In the genomic region with DNA sequence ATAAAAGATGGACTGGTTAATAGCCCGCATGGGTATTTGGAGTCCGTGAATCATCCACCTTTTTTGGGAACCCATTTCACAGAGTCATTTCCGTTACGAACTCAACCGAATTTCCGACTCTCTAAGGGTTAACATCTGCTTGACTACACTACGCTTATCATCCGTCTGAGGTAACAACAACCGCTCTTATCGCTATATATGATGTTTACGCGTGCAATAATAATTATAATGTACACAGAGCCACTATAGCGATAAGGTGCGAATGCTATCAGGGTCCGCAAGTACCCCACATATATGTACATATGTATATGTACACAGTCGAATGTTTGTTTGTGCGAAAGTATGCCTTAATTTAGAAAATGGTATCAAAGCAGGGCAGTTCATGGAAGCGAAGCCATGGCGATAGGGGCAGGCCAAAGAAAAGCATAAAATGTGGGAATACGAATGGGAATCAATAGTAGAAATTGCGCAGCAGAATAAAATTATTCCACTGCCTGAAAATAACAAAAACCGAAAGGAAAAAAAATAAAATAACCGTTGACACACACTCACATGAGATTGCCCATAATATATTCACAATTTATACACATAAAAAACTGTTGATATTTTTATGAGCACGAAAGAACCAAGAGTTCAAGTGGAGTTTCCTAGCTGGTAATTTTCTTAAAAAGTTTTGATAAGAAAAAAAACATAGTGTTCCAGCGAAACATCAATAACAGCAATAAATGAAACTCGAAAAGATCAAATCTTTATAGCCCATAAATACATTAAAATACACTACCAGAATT, we compare ENCODE assay signal across 1 fruit fly cellular context.
TF ChIP-seq lines count a peak whose summit lies in the region.

No protein-coding gene starts in this region.

TF ChIP-seq in whole organism, embryonic, 481 proteins besides CTCF, POLR2A, EP300 and RAD21 (continued from another document and continues in another):
- no peak for TF ChIP-seq ab (GFP tag; optimal IDR thresholded peaks at IDR 0.05; lab: Kevin White, UChicago)
- peak; percentile 97 for TF ChIP-seq wek (GFP tag; optimal IDR thresholded peaks at IDR 0.05; lab: Kevin White, UChicago)
- TF ChIP-seq Gug (GFP tag; IDR thresholded peaks at IDR 0.05; lab: Robert Waterston, UW), result peak; percentile 18; the same call in 1 of the 4 replicates
- 0 out of 3 replicates have a peak, but pooled peaks have one; percentile 16 for TF ChIP-seq H15 (GFP tag; IDR thresholded peaks at IDR 0.05; lab: Robert Waterston, UW)
- peak; percentile 79 for TF ChIP-seq CG10959 (GFP tag; IDR thresholded peaks at IDR 0.05; lab: Robert Waterston, UW)
- peak; percentile 54; the same call in 1 of the 2 replicates for TF ChIP-seq CG10321 (GFP tag; IDR thresholded peaks at IDR 0.05; lab: Robert Waterston, UW)
- peak; percentile 66 for TF ChIP-seq zfh1 (GFP tag; IDR thresholded peaks at IDR 0.05; lab: Robert Waterston, UW)
- TF ChIP-seq nom (GFP tag; optimal IDR thresholded peaks at IDR 0.05; lab: Kevin White, UChicago), result peak; percentile 84
- TF ChIP-seq bcd (GFP tag; optimal IDR thresholded peaks at IDR 0.05; lab: Kevin White, UChicago), result peak; percentile 64
- TF ChIP-seq HLH4C (GFP tag; IDR thresholded peaks at IDR 0.05; lab: Robert Waterston, UW; ENCODE audit: partially characterized antibody), result 0 out of 3 replicates have a peak, but pooled peaks have one; percentile 7
- peak; percentile 51 for TF ChIP-seq TFAM (GFP tag; optimal IDR thresholded peaks at IDR 0.05; lab: Kevin White, UChicago)
- TF ChIP-seq sd (tag; optimal IDR thresholded peaks at IDR 0.05; lab: Kevin White, UChicago), result peak; percentile 78
- TF ChIP-seq CG18619 (GFP tag; optimal IDR thresholded peaks at IDR 0.05; lab: Kevin White, UChicago), result peak; percentile 90
- peak; percentile 52 for TF ChIP-seq CG7372 (GFP tag; IDR thresholded peaks at IDR 0.05; lab: Robert Waterston, UW)
- no peak for TF ChIP-seq Lpt (GFP tag; optimal IDR thresholded peaks at IDR 0.05; lab: Kevin White, UChicago)
- peak; percentile 77 for TF ChIP-seq run (tag; optimal IDR thresholded peaks at IDR 0.05; lab: Kevin White, UChicago)
- TF ChIP-seq schlank (tag; optimal IDR thresholded peaks at IDR 0.05; lab: Kevin White, UChicago), result peak; percentile 93
- peak; percentile 34 for TF ChIP-seq fd96Cb (tag; optimal IDR thresholded peaks at IDR 0.05; lab: Kevin White, UChicago)
- TF ChIP-seq CG2129 (GFP tag; IDR thresholded peaks at IDR 0.05; lab: Robert Waterston, UW; ENCODE audit: partially characterized antibody), result no peak
- peak; percentile 80 for TF ChIP-seq abd-A (tag; optimal IDR thresholded peaks at IDR 0.05; lab: Kevin White, UChicago)
- TF ChIP-seq nau (GFP tag; optimal IDR thresholded peaks at IDR 0.05; lab: Kevin White, UChicago), result peak; percentile 88
- peak; percentile 71 for TF ChIP-seq CG3065 (GFP tag; optimal IDR thresholded peaks at IDR 0.05; lab: Kevin White, UChicago)
- peak; percentile 85 for TF ChIP-seq Atf6 (GFP tag; IDR thresholded peaks at IDR 0.05; lab: Robert Waterston, UW)
- peak; percentile 61 for TF ChIP-seq eyg (GFP tag; optimal IDR thresholded peaks at IDR 0.05; lab: Kevin White, UChicago)
- TF ChIP-seq hth (optimal IDR thresholded peaks at IDR 0.05; lab: Kevin White, UChicago), result no peak
- peak; percentile 79 for TF ChIP-seq sr (GFP tag; IDR thresholded peaks at IDR 0.05; lab: Robert Waterston, UW)
- TF ChIP-seq CG4707 (GFP tag; optimal IDR thresholded peaks at IDR 0.05; lab: Kevin White, UChicago), result peak; percentile 95
- TF ChIP-seq dimm (GFP tag; IDR thresholded peaks at IDR 0.05; lab: Robert Waterston, UW), result no peak
- TF ChIP-seq Aef1 (GFP tag; IDR thresholded peaks at IDR 0.05; lab: Robert Waterston, UW), result no peak
- TF ChIP-seq CG17829 (tag; optimal IDR thresholded peaks at IDR 0.05; lab: Kevin White, UChicago), result peak; percentile 13
- TF ChIP-seq CG11247 (GFP tag; IDR thresholded peaks at IDR 0.05; lab: Robert Waterston, UW), result peak; percentile 35; the same call in 1 of the 2 replicates
- peak; percentile 88 for TF ChIP-seq gro (GFP tag; optimal IDR thresholded peaks at IDR 0.05; lab: Kevin White, UChicago)
- peak; percentile 68 for TF ChIP-seq CG7786 (GFP tag; optimal IDR thresholded peaks at IDR 0.05; lab: Kevin White, UChicago)
- peak in 1 of 2 experiments; percentile 24 for TF ChIP-seq tll (GFP tag; optimal IDR thresholded peaks at IDR 0.05; lab: Kevin White, UChicago)
- TF ChIP-seq Elba2 (GFP tag; optimal IDR thresholded peaks at IDR 0.05; lab: Kevin White, UChicago), result no peak
- TF ChIP-seq chinmo (GFP tag; IDR thresholded peaks at IDR 0.05; lab: Robert Waterston, UW; ENCODE audit: partially characterized antibody), result peak; percentile 95
- TF ChIP-seq CG4617 (GFP tag; optimal IDR thresholded peaks at IDR 0.05; lab: Kevin White, UChicago; ENCODE audit: borderline replicate concordance), result peak; percentile 29
- TF ChIP-seq CG12391 (tag; optimal IDR thresholded peaks at IDR 0.05; lab: Kevin White, UChicago), result peak; percentile 53
- TF ChIP-seq BEAF-32 (GFP tag; optimal IDR thresholded peaks at IDR 0.05; lab: Kevin White, UChicago), result no peak
- TF ChIP-seq bsh (GFP tag; optimal IDR thresholded peaks at IDR 0.05; lab: Kevin White, UChicago), result peak in 1 of 2 experiments; percentile 88
- peak; percentile 25 for TF ChIP-seq emc (GFP tag; optimal IDR thresholded peaks at IDR 0.05; lab: Kevin White, UChicago)
- TF ChIP-seq salm (tag; optimal IDR thresholded peaks at IDR 0.05; lab: Kevin White, UChicago), result peak; percentile 95
- TF ChIP-seq CG43689 (GFP tag; IDR thresholded peaks at IDR 0.05; lab: Robert Waterston, UW), result no peak
- peak; percentile 23 for TF ChIP-seq bab2 (GFP tag; optimal IDR thresholded peaks at IDR 0.05; lab: Kevin White, UChicago)
- TF ChIP-seq CG2712 (tag; optimal IDR thresholded peaks at IDR 0.05; lab: Kevin White, UChicago), result peak; percentile 32
- peak; percentile 2 for TF ChIP-seq CG9797 (GFP tag; optimal IDR thresholded peaks at IDR 0.05; lab: Kevin White, UChicago)
- TF ChIP-seq Hr51 (GFP tag; optimal IDR thresholded peaks at IDR 0.05; lab: Kevin White, UChicago), result peak; percentile 57 to 78
- peak; percentile 73 for TF ChIP-seq CG1647 (GFP tag; optimal IDR thresholded peaks at IDR 0.05; lab: Kevin White, UChicago)
- peak; percentile 94 for TF ChIP-seq Med (GFP tag; lab: Kevin White, UChicago)
- TF ChIP-seq Nf-YC (tag; optimal IDR thresholded peaks at IDR 0.05; lab: Kevin White, UChicago), result peak; percentile 67
- 0 out of 2 replicates have a peak, but pooled peaks have one; percentile 11 for TF ChIP-seq wor (GFP tag; IDR thresholded peaks at IDR 0.05; lab: Robert Waterston, UW)
- TF ChIP-seq Hr3 (GFP tag; optimal IDR thresholded peaks at IDR 0.05; lab: Kevin White, UChicago), result no peak
- TF ChIP-seq Ptx1 (GFP tag; IDR thresholded peaks at IDR 0.05; lab: Robert Waterston, UW), result peak; percentile 77
- TF ChIP-seq CG11696 (GFP tag; IDR thresholded peaks at IDR 0.05; lab: Robert Waterston, UW), result peak; percentile 73
- TF ChIP-seq Atf3 (GFP tag; optimal IDR thresholded peaks at IDR 0.05; lab: Kevin White, UChicago), result peak; percentile 60
- no peak for TF ChIP-seq CG30403 (GFP tag; optimal IDR thresholded peaks at IDR 0.05; lab: Kevin White, UChicago)
- peak; percentile 55; the same call in 1 of the 3 replicates for TF ChIP-seq ken (GFP tag; IDR thresholded peaks at IDR 0.05; lab: Robert Waterston, UW)
- TF ChIP-seq crc (GFP tag; optimal IDR thresholded peaks at IDR 0.05; lab: Kevin White, UChicago), result no peak
- peak; percentile 43 for TF ChIP-seq kay (GFP tag; optimal IDR thresholded peaks at IDR 0.05; lab: Kevin White, UChicago)
- TF ChIP-seq CG13775 (GFP tag; optimal IDR thresholded peaks at IDR 0.05; lab: Kevin White, UChicago), result peak; percentile 18
- peak; percentile 62 for TF ChIP-seq p53 (GFP tag; optimal IDR thresholded peaks at IDR 0.05; lab: Kevin White, UChicago)
- peak; percentile 4; the same call in 1 of the 3 replicates for TF ChIP-seq C15 (GFP tag; IDR thresholded peaks at IDR 0.05; lab: Robert Waterston, UW)
- TF ChIP-seq repo (GFP tag; optimal IDR thresholded peaks at IDR 0.05; lab: Kevin White, UChicago), result peak; percentile 65
- TF ChIP-seq CG32532 (GFP tag; IDR thresholded peaks at IDR 0.05; lab: Robert Waterston, UW), result peak; percentile 84
- peak; percentile 73 for TF ChIP-seq pho (GFP tag; optimal IDR thresholded peaks at IDR 0.05; lab: Kevin White, UChicago)
- TF ChIP-seq CG18262 (tag; optimal IDR thresholded peaks at IDR 0.05; lab: Kevin White, UChicago), result peak; percentile 54
- peak; percentile 87 for TF ChIP-seq CG1792 (GFP tag; optimal IDR thresholded peaks at IDR 0.05; lab: Kevin White, UChicago)
- peak; percentile 36; the same call in 2 of the 3 replicates for TF ChIP-seq dysf (GFP tag; IDR thresholded peaks at IDR 0.05; lab: Robert Waterston, UW)
- peak; percentile 22 for TF ChIP-seq Ets97D (GFP tag; optimal IDR thresholded peaks at IDR 0.05; lab: Kevin White, UChicago)
- peak; percentile 47 for TF ChIP-seq B-H1 (GFP tag; IDR thresholded peaks at IDR 0.05; lab: Robert Waterston, UW)
- TF ChIP-seq disco-r (GFP tag; optimal IDR thresholded peaks at IDR 0.05; lab: Kevin White, UChicago), result peak; percentile 80
- peak; percentile 52 for TF ChIP-seq sens-2 (GFP tag; IDR thresholded peaks at IDR 0.05; lab: Robert Waterston, UW)
- TF ChIP-seq CG32767 (GFP tag; IDR thresholded peaks at IDR 0.05; lab: Robert Waterston, UW), result peak; percentile 38; the same call in 1 of the 2 replicates
- peak; percentile 97 for TF ChIP-seq CG13624 (GFP tag; optimal IDR thresholded peaks at IDR 0.05; lab: Kevin White, UChicago)
- no peak for TF ChIP-seq CG8765 (GFP tag; IDR thresholded peaks at IDR 0.05; lab: Robert Waterston, UW)
- peak in 1 of 3 experiments; percentile 62 for TF ChIP-seq lola (GFP tag; optimal IDR thresholded peaks at IDR 0.05; lab: Kevin White, UChicago)
- TF ChIP-seq CG17802 (tag; optimal IDR thresholded peaks at IDR 0.05; lab: Kevin White, UChicago), result peak; percentile 25
- peak; percentile 92 for TF ChIP-seq CG8359 (GFP tag; optimal IDR thresholded peaks at IDR 0.05; lab: Kevin White, UChicago; ENCODE audit: borderline replicate concordance)
- TF ChIP-seq btn (GFP tag; optimal IDR thresholded peaks at IDR 0.05; lab: Kevin White, UChicago), result peak; percentile 80
- TF ChIP-seq pnt (GFP tag; optimal IDR thresholded peaks at IDR 0.05; lab: Kevin White, UChicago), result peak; percentile 63
- peak; percentile 26; the same call in 1 of the 3 replicates for TF ChIP-seq CG11695 (GFP tag; IDR thresholded peaks at IDR 0.05; lab: Robert Waterston, UW)
- peak; percentile 53 for TF ChIP-seq nmo (GFP tag; optimal IDR thresholded peaks at IDR 0.05; lab: Kevin White, UChicago)
- peak; percentile 78 for TF ChIP-seq pros (GFP tag; optimal IDR thresholded peaks at IDR 0.05; lab: Kevin White, UChicago)
- peak; percentile 95 for TF ChIP-seq Fer1 (GFP tag; optimal IDR thresholded peaks at IDR 0.05; lab: Kevin White, UChicago)
- TF ChIP-seq E2f1 (GFP tag; IDR thresholded peaks at IDR 0.05; lab: Robert Waterston, UW), result peak; percentile 49; the same call in 1 of the 2 replicates
- peak; percentile 93 for TF ChIP-seq CG2875 (GFP tag; optimal IDR thresholded peaks at IDR 0.05; lab: Kevin White, UChicago)
- no peak for TF ChIP-seq CG16813 (GFP tag; IDR thresholded peaks at IDR 0.05; lab: Robert Waterston, UW; ENCODE audit: partially characterized antibody)
- peak; percentile 88 for TF ChIP-seq CG12236 (GFP tag; optimal IDR thresholded peaks at IDR 0.05; lab: Kevin White, UChicago)
- peak; percentile 44 for TF ChIP-seq CG4424 (GFP tag; optimal IDR thresholded peaks at IDR 0.05; lab: Kevin White, UChicago)
- no peak for TF ChIP-seq usp (GFP tag; optimal IDR thresholded peaks at IDR 0.05; lab: Kevin White, UChicago)
- TF ChIP-seq pfk (GFP tag; optimal IDR thresholded peaks at IDR 0.05; lab: Kevin White, UChicago), result peak; percentile 87
- TF ChIP-seq CG15073 (GFP tag; optimal IDR thresholded peaks at IDR 0.05; lab: Kevin White, UChicago), result peak; percentile 5
- no peak for TF ChIP-seq ssp (GFP tag; IDR thresholded peaks at IDR 0.05; lab: Robert Waterston, UW)
- TF ChIP-seq CG9609 (GFP tag; optimal IDR thresholded peaks at IDR 0.05; lab: Kevin White, UChicago), result peak; percentile 39
- TF ChIP-seq Jarid2 (GFP tag; optimal IDR thresholded peaks at IDR 0.05; lab: Kevin White, UChicago), result peak; percentile 74
- TF ChIP-seq CG3838 (GFP tag; optimal IDR thresholded peaks at IDR 0.05; lab: Kevin White, UChicago), result peak; percentile 81
- peak; percentile 90 for TF ChIP-seq CG2202 (tag; optimal IDR thresholded peaks at IDR 0.05; lab: Kevin White, UChicago)
- peak; percentile 84 for TF ChIP-seq CG16863 (GFP tag; optimal IDR thresholded peaks at IDR 0.05; lab: Kevin White, UChicago)
- peak; percentile 55 for TF ChIP-seq CG8944 (GFP tag; optimal IDR thresholded peaks at IDR 0.05; lab: Kevin White, UChicago)
- TF ChIP-seq Meics (GFP tag; optimal IDR thresholded peaks at IDR 0.05; lab: Kevin White, UChicago), result peak; percentile 72
- TF ChIP-seq CG1603 (tag; optimal IDR thresholded peaks at IDR 0.05; lab: Kevin White, UChicago), result peak; percentile 93
- no peak for TF ChIP-seq Ssrp (tag; optimal IDR thresholded peaks at IDR 0.05; lab: Kevin White, UChicago)
- TF ChIP-seq CG15514 (GFP tag; optimal IDR thresholded peaks at IDR 0.05; lab: Kevin White, UChicago), result peak; percentile 85
- peak; percentile 98 for TF ChIP-seq CG13894 (tag; optimal IDR thresholded peaks at IDR 0.05; lab: Kevin White, UChicago)
- peak; percentile 33 for TF ChIP-seq Spps (tag; optimal IDR thresholded peaks at IDR 0.05; lab: Kevin White, UChicago)
- TF ChIP-seq HLHmδ (GFP tag; optimal IDR thresholded peaks at IDR 0.05; lab: Kevin White, UChicago), result peak; percentile 96
- no peak; the same call in 2 of the 3 replicates for TF ChIP-seq CG17361 (GFP tag; IDR thresholded peaks at IDR 0.05; lab: Robert Waterston, UW)
- no peak for TF ChIP-seq CG34224 (GFP tag; IDR thresholded peaks at IDR 0.05; lab: Robert Waterston, UW; ENCODE audit: partially characterized antibody)
- peak; percentile 91 for TF ChIP-seq CG17359 (tag; optimal IDR thresholded peaks at IDR 0.05; lab: Kevin White, UChicago)
- TF ChIP-seq CG10209 (GFP tag; optimal IDR thresholded peaks at IDR 0.05; lab: Kevin White, UChicago), result peak; percentile 86
- peak; percentile 95 for TF ChIP-seq CG7745 (tag; optimal IDR thresholded peaks at IDR 0.05; lab: Kevin White, UChicago)
- peak; percentile 17 for TF ChIP-seq CG5245 (GFP tag; optimal IDR thresholded peaks at IDR 0.05; lab: Kevin White, UChicago)
- TF ChIP-seq phol (tag; optimal IDR thresholded peaks at IDR 0.05; lab: Kevin White, UChicago), result peak; percentile 29
- TF ChIP-seq chm (GFP tag; IDR thresholded peaks at IDR 0.05; lab: Robert Waterston, UW), result peak; percentile 93
- peak; percentile 75 for TF ChIP-seq CG10654 (GFP tag; optimal IDR thresholded peaks at IDR 0.05; lab: Kevin White, UChicago)
- TF ChIP-seq CG6791 (GFP tag; IDR thresholded peaks at IDR 0.05; lab: Robert Waterston, UW; ENCODE audit: partially characterized antibody), result no peak
- peak; percentile 65 for TF ChIP-seq al (GFP tag; IDR thresholded peaks at IDR 0.05; lab: Robert Waterston, UW)
- TF ChIP-seq Sry-δ (GFP tag; optimal IDR thresholded peaks at IDR 0.05; lab: Kevin White, UChicago), result peak; percentile 15
